Fruit fly (Drosophila melanogaster): ENCODE measurements around the gene CG12728.

CG12728 gene

dm6 chrX:5907916-5908315 is 34.5 kb upstream of the CG12728 start, which contains the start of gene CG12236:
Gene CG12236 (plus strand): TSS chrX:5908135.
- TF ChIP-seq Hnf4 (GFP tag; optimal IDR thresholded peaks at IDR 0.05) (no peak), sage (GFP tag; optimal IDR thresholded peaks at IDR 0.05) (no peak), brk (GFP tag; optimal IDR thresholded peaks at IDR 0.05) (no peak), dmrt93B (GFP tag; optimal IDR thresholded peaks at IDR 0.05) (peak; percentile 53), dl (GFP tag; optimal IDR thresholded peaks at IDR 0.05; ENCODE audit: insufficient read depth in 1 of 2, partially characterized antibody in 2 of 2) (no peak), CG32264 (GFP tag; optimal IDR thresholded peaks at IDR 0.05) (no peak), HLH106 (tag; optimal IDR thresholded peaks at IDR 0.05) (peak; percentile 54), rgr (GFP tag; optimal IDR thresholded peaks at IDR 0.05) (peak; percentile 60), Hr83 (GFP tag; optimal IDR thresholded peaks at IDR 0.05; ENCODE audit: poor library complexity, severe bottlenecking) (peak; percentile 25), sv (GFP tag; optimal IDR thresholded peaks at IDR 0.05) (no peak), fru (GFP tag; optimal IDR thresholded peaks at IDR 0.05) (peak; percentile 17), foxo (GFP tag; optimal IDR thresholded peaks at IDR 0.05) (peak in 1 of 2 experiments; percentile 58), tai (GFP tag; optimal IDR thresholded peaks at IDR 0.05) (no peak), jim (GFP tag; optimal IDR thresholded peaks at IDR 0.05) (no peak), N (GFP tag; optimal IDR thresholded peaks at IDR 0.05) (no peak), ey (GFP tag; optimal IDR thresholded peaks at IDR 0.05) (peak; percentile 6), br (GFP tag; optimal IDR thresholded peaks at IDR 0.05) (peak; percentile 25), Vsx2 (GFP tag; optimal IDR thresholded peaks at IDR 0.05; ENCODE audit: partially characterized antibody) (no peak), Dif (GFP tag; optimal IDR thresholded peaks at IDR 0.05; ENCODE audit: partially characterized antibody) (no peak), usp (GFP tag; optimal IDR thresholded peaks at IDR 0.05) (no peak), GATAd (GFP tag; optimal IDR thresholded peaks at IDR 0.05) (no peak), Mio (GFP tag; optimal IDR thresholded peaks at IDR 0.05) (no peak), OdsH (GFP tag; optimal IDR thresholded peaks at IDR 0.05) (peak; percentile 17), Dfd (GFP tag; optimal IDR thresholded peaks at IDR 0.05) (no peak), Jra (GFP tag; optimal IDR thresholded peaks at IDR 0.05) (no peak), Abd-B (GFP tag; optimal IDR thresholded peaks at IDR 0.05) (no peak), Hr78 (GFP tag; optimal IDR thresholded peaks at IDR 0.05) (no peak), Sp1 (GFP tag; optimal IDR thresholded peaks at IDR 0.05) (peak; percentile 45), psq (GFP tag; optimal IDR thresholded peaks at IDR 0.05) (peak; percentile 13), woc (GFP tag; optimal IDR thresholded peaks at IDR 0.05) (no peak), dsf (GFP tag; optimal IDR thresholded peaks at IDR 0.05; ENCODE audit: borderline replicate concordance) (no peak), pan (optimal IDR thresholded peaks at IDR 0.05) (no peak), Rel (GFP tag; optimal IDR thresholded peaks at IDR 0.05) (no peak), Rel (tag; optimal IDR thresholded peaks at IDR 0.05) (peak; percentile 81), lola (GFP tag; optimal IDR thresholded peaks at IDR 0.05) (no peak), CG9705 (GFP tag; optimal IDR thresholded peaks at IDR 0.05) (peak; percentile 50), CrebA (GFP tag; optimal IDR thresholded peaks at IDR 0.05; ENCODE audit: borderline replicate concordance) (no peak), Myc (optimal IDR thresholded peaks at IDR 0.05) (peak; percentile 37), h (GFP tag; optimal IDR thresholded peaks at IDR 0.05) (peak; percentile 56)

- TF ChIP-seq br (GFP tag; optimal IDR thresholded peaks at IDR 0.05) (no peak), jim (GFP tag; optimal IDR thresholded peaks at IDR 0.05) (no peak), Rel (GFP tag; optimal IDR thresholded peaks at IDR 0.05) (peak; percentile 1), Rel (tag; optimal IDR thresholded peaks at IDR 0.05) (peak; percentile 92), sage (GFP tag; optimal IDR thresholded peaks at IDR 0.05) (no peak)
Observed at dm6 chrX:5914992-5915751, 27.2 kb upstream of the CG12728 start.
